Worm (Caenorhabditis elegans) whole organism, mixed stage, embryonic: ENCODE results near the gene evl-14.

Experiments used
- bed-3 ChIP-seq: fragments of 200-800 bp; sonication (Bioruptor generic); optimal IDR thresholded peaks from 3 replicates; lab custom pipeline; 2018; ENCODE audit warnings: mild to moderate bottlenecking, missing genetic modification characterization, moderate library complexity, missing compliant biosample characterization
- ceh-39 ChIP-seq: fragments of 150-350 bp; optimal IDR thresholded peaks from 2 replicates; lab custom pipeline; 2014; ENCODE audit warnings: missing biosample characterization, missing genetic modification characterization
- lin-13 ChIP-seq: fragments of 150-350 bp; optimal IDR thresholded peaks from 2 replicates; lab custom pipeline; 2014; ENCODE audit warnings: missing biosample characterization, missing genetic modification characterization
- snpc-4 ChIP-seq: fragments of 150-350 bp; optimal IDR thresholded peaks from 2 replicates; lab custom pipeline; 2014; ENCODE audit warnings: missing biosample characterization, missing genetic modification characterization
- unc-62 ChIP-seq: fragments of 150-350 bp; optimal IDR thresholded peaks from 2 replicates; lab custom pipeline; 2014; ENCODE audit warnings: missing biosample characterization, missing genetic modification reagents, missing genetic modification characterization
- zip-8 ChIP-seq: fragments of 150-350 bp; optimal IDR thresholded peaks from 2 replicates; lab custom pipeline; 2014; ENCODE audit warnings: missing biosample characterization, missing genetic modification characterization

DNA sequence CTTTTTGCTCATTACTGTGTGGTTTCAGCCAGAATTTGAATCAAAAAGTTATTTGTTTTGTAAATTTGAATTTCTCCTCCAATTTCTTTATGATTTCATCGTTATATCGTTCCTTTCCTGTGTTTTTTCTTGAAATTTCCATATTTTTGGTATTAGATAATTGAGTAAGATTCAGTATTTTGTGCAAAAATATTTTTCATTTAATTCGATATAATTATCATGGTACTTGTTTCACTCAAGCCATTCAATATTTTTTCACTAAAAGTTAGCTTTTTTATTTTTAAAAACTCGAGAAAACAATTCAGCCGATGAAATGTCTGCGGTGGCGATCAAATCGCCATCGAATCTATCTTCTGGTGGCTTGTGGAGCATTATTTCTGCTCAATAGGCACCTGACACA is 32.1 kb upstream of the evl-14 start, which contains the start of gene hse-5:
- no peak for TF ChIP-seq ceh-39 (tag; lab: Kevin White, UChicago)
- TF ChIP-seq snpc-4 (tag; lab: Kevin White, UChicago): no peak
- no peak for TF ChIP-seq zip-8 (tag; lab: Kevin White, UChicago)
- no peak for TF ChIP-seq lin-13 (tag; lab: Kevin White, UChicago)
- no peak for TF ChIP-seq unc-62 (GFP tag; lab: Kevin White, UChicago)
- no peak for TF ChIP-seq bed-3 (GFP tag; lab: Kevin White, UChicago)
